Worm (Caenorhabditis elegans) whole organism, L1 larva: ENCODE results near the gene F13H10.3.

Source experiments
- Y116A8C.19 ChIP-seq: sonication (generic microtip); optimal IDR thresholded peaks from 2 replicates; lab custom pipeline; 2016; ENCODE audit warnings: missing compliant biosample characterization, missing genetic modification characterization, borderline replicate concordance
- aly-2 ChIP-seq: fragments of 150-350 bp; optimal IDR thresholded peaks from 2 replicates; lab custom pipeline; 2014; ENCODE audit warnings: missing biosample characterization, missing genetic modification characterization
- blmp-1 ChIP-seq: fragments of 150-350 bp; optimal IDR thresholded peaks from 2 replicates; lab custom pipeline; 2014; ENCODE audit warnings: missing biosample characterization, missing genetic modification characterization
- ceh-63 ChIP-seq: fragments of 200-800 bp; sonication (Bioruptor generic); optimal IDR thresholded peaks from 2 replicates; lab custom pipeline; 2018; ENCODE audit warnings: mild to moderate bottlenecking, missing genetic modification characterization, missing compliant biosample characterization
- ceh-90 ChIP-seq: sonication (generic microtip); optimal IDR thresholded peaks from 2 replicates; lab custom pipeline; 2016; ENCODE audit warnings: missing genetic modification characterization, missing compliant biosample characterization
- dpl-1 ChIP-seq, 3 experiments: fragments of 150-350 bp in 2 of 3; sonication (generic microtip) in 1 of 3; optimal IDR thresholded peaks; 2 replicates each; lab custom pipeline; 2014 to 2017; ENCODE audit warnings: missing biosample characterization in 3 of 3, missing genetic modification characterization in 3 of 3, missing genetic modification reagents in 3 of 3
- efl-1 ChIP-seq, 4 experiments: fragments of 150-350 bp; optimal IDR thresholded peaks in 3 of 4; peaks in 1 of 4; 1 replicate in 1 of 4; 2 replicates in 3 of 4; lab custom pipeline; 2014; ENCODE audit warnings: missing biosample characterization in 2 of 4, missing genetic modification characterization in 2 of 4, missing genetic modification reagents in 2 of 4
- efl-3 ChIP-seq: fragments of 200-800 bp; sonication (Bioruptor generic); optimal IDR thresholded peaks from 2 replicates; lab custom pipeline; 2018; ENCODE audit warnings: mild to moderate bottlenecking, missing genetic modification characterization, missing compliant biosample characterization
- egl-27 ChIP-seq, 2 experiments: fragments of 150-350 bp in 1 of 2; sonication (generic microtip); optimal IDR thresholded peaks; 3 replicates each; lab custom pipeline; 2017 to 2018; ENCODE audit warnings: missing biosample characterization in 2 of 2, missing genetic modification characterization in 2 of 2, missing genetic modification reagents in 2 of 2
- elt-2 ChIP-seq: sonication (generic microtip); optimal IDR thresholded peaks from 2 replicates; lab custom pipeline; 2016; ENCODE audit warnings: missing genetic modification characterization, mild to moderate bottlenecking, inconsistent platforms, missing compliant biosample characterization, missing genetic modification reagents
- grh-1 ChIP-seq: fragments of 200-800 bp; sonication (Bioruptor generic); IDR thresholded peaks from 2 replicates; pipeline ENCODE4 v1.3.6; 2022; ENCODE audit warnings: missing genetic modification reagents, missing genetic modification characterization, missing compliant biosample characterization
- hlh-17 ChIP-seq: fragments of 200-800 bp; sonication (Bioruptor generic); optimal IDR thresholded peaks from 2 replicates; lab custom pipeline; 2018; ENCODE audit warnings: missing genetic modification characterization, mild to moderate bottlenecking, missing compliant biosample characterization, moderate library complexity, borderline replicate concordance
- jun-1 ChIP-seq: fragments of 150-350 bp; optimal IDR thresholded peaks from 2 replicates; lab custom pipeline; 2014; ENCODE audit warnings: missing biosample characterization, missing genetic modification reagents, missing genetic modification characterization
- lin-13 ChIP-seq: fragments of 150-350 bp; optimal IDR thresholded peaks from 2 replicates; lab custom pipeline; 2014; ENCODE audit warnings: missing biosample characterization, missing genetic modification reagents, missing genetic modification characterization
- lin-14 ChIP-seq: fragments of 200-800 bp; sonication (Bioruptor generic); optimal IDR thresholded peaks from 2 replicates; lab custom pipeline; 2018; ENCODE audit warnings: mild to moderate bottlenecking, missing genetic modification characterization, moderate library complexity, missing compliant biosample characterization
- lin-35 ChIP-seq, 2 experiments: fragments of 150-350 bp; optimal IDR thresholded peaks; 2 replicates each; lab custom pipeline; 2014; ENCODE audit warnings: missing biosample characterization in 2 of 2, missing genetic modification characterization in 2 of 2, missing genetic modification reagents in 2 of 2
- mdl-1 ChIP-seq, 2 experiments: fragments of 150-350 bp; optimal IDR thresholded peaks; 2 replicates each; lab custom pipeline; 2014 to 2017; ENCODE audit warnings: missing biosample characterization in 2 of 2, missing genetic modification characterization in 2 of 2, inconsistent platforms in 1 of 2
- nhr-11 ChIP-seq: fragments of 150-350 bp; optimal IDR thresholded peaks from 2 replicates; lab custom pipeline; 2014; ENCODE audit warnings: missing biosample characterization, missing genetic modification characterization
- nhr-12 ChIP-seq: sonication (generic microtip); optimal IDR thresholded peaks from 2 replicates; lab custom pipeline; 2017; ENCODE audit warnings: missing biosample characterization, missing genetic modification characterization
- nhr-20 ChIP-seq: sonication (generic microtip); optimal IDR thresholded peaks from 2 replicates; lab custom pipeline; 2016; ENCODE audit warnings: mild to moderate bottlenecking, missing genetic modification characterization, missing compliant biosample characterization
- nhr-237 ChIP-seq: fragments of 150-350 bp; optimal IDR thresholded peaks from 2 replicates; lab custom pipeline; 2014; ENCODE audit warnings: missing biosample characterization, missing genetic modification characterization
- nhr-71 ChIP-seq: sonication (generic microtip); optimal IDR thresholded peaks from 2 replicates; lab custom pipeline; 2016; ENCODE audit warnings: mild to moderate bottlenecking, missing genetic modification characterization, moderate library complexity, missing compliant biosample characterization
- nhr-90 ChIP-seq: sonication (generic microtip); optimal IDR thresholded peaks from 2 replicates; lab custom pipeline; 2016; ENCODE audit warnings: mild to moderate bottlenecking, missing genetic modification characterization, missing compliant biosample characterization; ENCODE audit not compliant: poor library complexity
- pag-3 ChIP-seq: sonication (generic microtip); optimal IDR thresholded peaks from 2 replicates; lab custom pipeline; 2017; ENCODE audit warnings: missing genetic modification characterization, mild to moderate bottlenecking, missing compliant biosample characterization, antibody characterized with exemption, borderline replicate concordance; ENCODE audit not compliant: insufficient read depth
- pqm-1 ChIP-seq: sonication (generic microtip); optimal IDR thresholded peaks from 3 replicates; lab custom pipeline; 2017; ENCODE audit warnings: missing biosample characterization, missing genetic modification characterization
- swsn-7 ChIP-seq: sonication (generic microtip); optimal IDR thresholded peaks from 2 replicates; lab custom pipeline; 2016; ENCODE audit warnings: missing genetic modification characterization, missing compliant biosample characterization
- tlp-1 ChIP-seq: fragments of 150-350 bp; optimal IDR thresholded peaks from 2 replicates; lab custom pipeline; 2014; ENCODE audit warnings: missing biosample characterization, missing genetic modification characterization
- unc-130 ChIP-seq: fragments of 150-350 bp; optimal IDR thresholded peaks from 2 replicates; lab custom pipeline; 2017; ENCODE audit warnings: missing biosample characterization, missing genetic modification characterization, inconsistent platforms
- vab-15 ChIP-seq: sonication (generic microtip); optimal IDR thresholded peaks from 2 replicates; lab custom pipeline; 2017; ENCODE audit warnings: missing genotype, mild to moderate bottlenecking, missing genetic modification characterization, missing compliant biosample characterization
- xbp-1 ChIP-seq: sonication (generic microtip); optimal IDR thresholded peaks from 2 replicates; lab custom pipeline; 2016; ENCODE audit warnings: missing genetic modification characterization, missing compliant biosample characterization
- ztf-11 ChIP-seq, 2 experiments: sonication (generic microtip); optimal IDR thresholded peaks; 2 replicates each; lab custom pipeline; 2016 to 2017; ENCODE audit warnings: missing genetic modification characterization in 2 of 2, missing biosample characterization in 1 of 2, missing compliant biosample characterization in 1 of 2
- ztf-4 ChIP-seq: fragments of 150-350 bp; optimal IDR thresholded peaks from 2 replicates; lab custom pipeline; 2014; ENCODE audit warnings: missing biosample characterization, missing genetic modification characterization

Gene F13H10.3

DNA sequence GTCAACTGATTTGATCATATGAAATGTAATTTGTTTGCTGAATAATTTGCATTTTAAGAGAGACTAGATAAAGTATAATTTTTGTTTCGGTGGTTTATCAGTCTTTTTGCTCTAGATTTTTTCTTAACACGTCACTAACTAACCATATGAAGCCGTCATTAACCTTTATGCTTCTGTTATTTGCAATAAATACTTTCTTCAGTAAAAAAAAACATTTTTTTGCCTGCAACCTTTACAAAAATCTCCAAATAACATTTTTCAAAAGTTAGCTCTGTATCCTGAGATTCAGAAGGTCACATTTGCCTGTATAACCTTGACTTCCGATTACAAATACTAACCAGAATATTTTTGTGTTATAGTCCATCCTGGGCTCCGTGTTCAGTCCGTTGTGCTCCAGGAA lies 45.0 kb downstream of the F13H10.3 start:
- TF ChIP-seq lin-13 (GFP tag; lab: Kevin White, UChicago) (no peak), efl-3 (GFP tag; lab: Kevin White, UChicago) (no peak), elt-2 (tag; lab: Kevin White, UChicago) (no peak)
- TF ChIP-seq, all 84 proteins: peak for 0

ce11 chrIV:10970333-10970732 lies 45.4 kb downstream of the F13H10.3 start:
- TF ChIP-seq unc-130 (no peak), nhr-20 (tag; lab: Kevin White, UChicago) (peak; percentile 5), elt-2 (tag; lab: Kevin White, UChicago) (peak; percentile 85), efl-1 (optimal IDR thresholded peaks at IDR 0.05; lab: Kevin White, UChicago) (no peak), efl-1 (GFP tag; optimal IDR thresholded peaks at IDR 0.05 in 1 of 2; lab: Kevin White, UChicago) (peak in 1 of 2 experiments; percentile 83), egl-27 (tag; optimal IDR thresholded peaks at IDR 0.05; lab: Kevin White, UChicago) (no peak), Y116A8C.19 (no peak), nhr-12 (no peak), hlh-17 (GFP tag; lab: Kevin White, UChicago) (no peak), nhr-71 (peak; percentile 0), blmp-1 (tag; lab: Kevin White, UChicago) (peak; percentile 8), nhr-237 (tag; lab: Kevin White, UChicago) (no peak), lin-35 (GFP tag; optimal IDR thresholded peaks at IDR 0.05; lab: Kevin White, UChicago) (peak in 1 of 2 experiments; percentile 45)

- TF ChIP-seq jun-1 (tag; lab: Kevin White, UChicago) = no peak
- TF ChIP-seq nhr-20 (tag; lab: Kevin White, UChicago) = no peak
- TF ChIP-seq vab-15 = no peak
- no peak for TF ChIP-seq unc-130
- TF ChIP-seq nhr-90 (tag; lab: Kevin White, UChicago) = no peak
- no peak for TF ChIP-seq ztf-11 (tag; optimal IDR thresholded peaks at IDR 0.05; lab: Kevin White, UChicago)
- TF ChIP-seq tlp-1 = no peak
- no peak for TF ChIP-seq nhr-12
- TF ChIP-seq lin-14 = no peak
- no peak for TF ChIP-seq ztf-4 (tag; lab: Kevin White, UChicago)
These were observed 49.4 kb downstream of the F13H10.3 start, which contains the start of the genes aqp-3 and Y69E1A.8 for ce11 chrIV:10966359-10966758. Gene aqp-3 (minus strand): TSS chrIV:10966459. Gene Y69E1A.8 (plus strand): TSS chrIV:10966604.

ce11 chrIV:10964688-10965087 lies 51.1 kb downstream of the F13H10.3 start:
- TF ChIP-seq swsn-7 (tag; lab: Kevin White, UChicago) (no peak), ceh-90 (tag; lab: Kevin White, UChicago) (no peak), mdl-1 (tag; optimal IDR thresholded peaks at IDR 0.05; lab: Kevin White, UChicago) (peak in 1 of 2 experiments; percentile 9), elt-2 (tag; lab: Kevin White, UChicago) (peak; percentile 86), grh-1 (GFP tag; lab: Robert Waterston, UW) (no peak), dpl-1 (GFP tag; optimal IDR thresholded peaks at IDR 0.05; lab: Kevin White, UChicago) (no peak), pag-3 (tag; lab: Kevin White, UChicago) (no peak), lin-35 (GFP tag; optimal IDR thresholded peaks at IDR 0.05; lab: Kevin White, UChicago) (peak in 1 of 2 experiments; percentile 39), nhr-20 (tag; lab: Kevin White, UChicago) (peak; percentile 2), pqm-1 (no peak), nhr-11 (tag; lab: Kevin White, UChicago) (no peak), aly-2 (tag; lab: Kevin White, UChicago) (no peak), jun-1 (tag; lab: Kevin White, UChicago) (no peak), ceh-63 (GFP tag; lab: Kevin White, UChicago) (no peak), efl-1 (optimal IDR thresholded peaks at IDR 0.05; lab: Kevin White, UChicago) (no peak), efl-1 (GFP tag; optimal IDR thresholded peaks at IDR 0.05 in 1 of 2; lab: Kevin White, UChicago) (peak in 1 of 2 experiments; percentile 16), nhr-12 (no peak), xbp-1 (tag; lab: Kevin White, UChicago) (no peak), blmp-1 (tag; lab: Kevin White, UChicago) (no peak)
